Fruit fly (Drosophila melanogaster): ENCODE data around the gene CG4678.

CG4678 gene

dm6 chrX:16706774-16707173 is 10.8 kb downstream of the CG4678 start, which contains the start of gene CG9672:
Gene CG9672, minus strand, starts transcription at chrX:16706874.
- TF ChIP-seq usp (GFP tag; optimal IDR thresholded peaks at IDR 0.05) = no peak
- TF ChIP-seq Dll (optimal IDR thresholded peaks at IDR 0.05) = no peak
- no peak for TF ChIP-seq psq (optimal IDR thresholded peaks at IDR 0.05)
- no peak for TF ChIP-seq pan (optimal IDR thresholded peaks at IDR 0.05)

- TF ChIP-seq pan (optimal IDR thresholded peaks at IDR 0.05) (no peak), usp (GFP tag; optimal IDR thresholded peaks at IDR 0.05) (no peak), psq (optimal IDR thresholded peaks at IDR 0.05) (no peak), Dll (optimal IDR thresholded peaks at IDR 0.05) (no peak), EcR (GFP tag; optimal IDR thresholded peaks at IDR 0.05) (no peak), CG8478 (optimal IDR thresholded peaks at IDR 0.05) (no peak)
Measured at dm6 chrX:16711003-16711402, 15.1 kb downstream of the CG4678 start, which contains the start of gene CG13008. Gene CG13008, plus strand, starts transcription at chrX:16711303.

DNA sequence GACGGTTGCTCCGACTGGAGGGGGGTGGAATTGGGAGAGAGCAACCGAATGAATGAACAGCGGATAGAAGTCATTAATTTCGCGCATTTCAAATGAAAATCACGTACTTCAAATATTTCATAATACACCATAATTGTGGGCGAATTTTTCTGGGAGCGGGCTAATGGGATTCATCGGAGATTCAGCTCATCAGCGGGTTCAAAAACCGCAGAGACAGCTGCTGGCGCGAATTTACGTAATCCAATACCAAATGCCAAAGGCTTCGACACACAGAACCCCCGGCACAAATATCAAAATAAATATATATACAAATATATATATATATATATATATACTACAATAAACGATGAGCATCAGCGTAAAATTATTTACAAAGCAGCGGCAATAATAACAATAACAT is 20.7 kb downstream of the CG4678 start:
- no peak for TF ChIP-seq EcR (GFP tag; optimal IDR thresholded peaks at IDR 0.05)
- TF ChIP-seq pan (optimal IDR thresholded peaks at IDR 0.05) = no peak
- TF ChIP-seq CG8478 (optimal IDR thresholded peaks at IDR 0.05) = no peak
- no peak for TF ChIP-seq usp (GFP tag; optimal IDR thresholded peaks at IDR 0.05)
- TF ChIP-seq Dll (optimal IDR thresholded peaks at IDR 0.05) = no peak
- TF ChIP-seq psq (optimal IDR thresholded peaks at IDR 0.05) = no peak

- TF ChIP-seq CG8478 (optimal IDR thresholded peaks at IDR 0.05) (no peak), psq (optimal IDR thresholded peaks at IDR 0.05) (no peak), pan (optimal IDR thresholded peaks at IDR 0.05) (no peak), EcR (GFP tag; optimal IDR thresholded peaks at IDR 0.05) (no peak), Dll (optimal IDR thresholded peaks at IDR 0.05) (no peak), usp (GFP tag; optimal IDR thresholded peaks at IDR 0.05) (no peak)
Measured at dm6 chrX:16718169-16718723, 22.3 kb downstream of the CG4678 start.

DNA sequence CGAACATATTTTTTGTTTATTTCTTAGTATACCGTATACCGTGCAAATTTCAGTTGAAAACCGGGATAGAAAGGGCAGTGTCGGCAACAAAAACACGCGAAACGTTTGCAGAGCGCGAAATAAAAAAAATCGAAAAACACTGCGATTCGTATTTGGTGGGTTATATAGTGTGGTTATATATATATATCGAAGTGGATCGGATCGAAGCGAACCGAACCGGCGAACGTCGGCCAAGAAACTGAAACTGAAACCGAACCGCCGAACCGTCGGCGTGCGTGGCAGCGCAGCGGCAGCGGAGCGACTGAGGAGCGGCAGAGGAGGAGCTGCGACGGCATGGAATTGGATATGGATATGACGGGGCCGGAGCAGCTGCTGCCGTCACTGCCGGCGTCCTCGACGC is 25.2 kb downstream of the CG4678 start, which contains the start of the genes CG32572 and CG34325:
TSS of gene CG32572 (plus strand) at position 16 of the 400 bp plus-strand sequence.
TSS of gene CG34325 (minus strand) at position 244 of the 400 bp plus-strand sequence.
- TF ChIP-seq pan (optimal IDR thresholded peaks at IDR 0.05) (no peak), usp (GFP tag; optimal IDR thresholded peaks at IDR 0.05) (no peak), CG8478 (optimal IDR thresholded peaks at IDR 0.05) (no peak), Dll (optimal IDR thresholded peaks at IDR 0.05) (no peak), EcR (GFP tag; optimal IDR thresholded peaks at IDR 0.05) (no peak), psq (optimal IDR thresholded peaks at IDR 0.05) (no peak)

DNA sequence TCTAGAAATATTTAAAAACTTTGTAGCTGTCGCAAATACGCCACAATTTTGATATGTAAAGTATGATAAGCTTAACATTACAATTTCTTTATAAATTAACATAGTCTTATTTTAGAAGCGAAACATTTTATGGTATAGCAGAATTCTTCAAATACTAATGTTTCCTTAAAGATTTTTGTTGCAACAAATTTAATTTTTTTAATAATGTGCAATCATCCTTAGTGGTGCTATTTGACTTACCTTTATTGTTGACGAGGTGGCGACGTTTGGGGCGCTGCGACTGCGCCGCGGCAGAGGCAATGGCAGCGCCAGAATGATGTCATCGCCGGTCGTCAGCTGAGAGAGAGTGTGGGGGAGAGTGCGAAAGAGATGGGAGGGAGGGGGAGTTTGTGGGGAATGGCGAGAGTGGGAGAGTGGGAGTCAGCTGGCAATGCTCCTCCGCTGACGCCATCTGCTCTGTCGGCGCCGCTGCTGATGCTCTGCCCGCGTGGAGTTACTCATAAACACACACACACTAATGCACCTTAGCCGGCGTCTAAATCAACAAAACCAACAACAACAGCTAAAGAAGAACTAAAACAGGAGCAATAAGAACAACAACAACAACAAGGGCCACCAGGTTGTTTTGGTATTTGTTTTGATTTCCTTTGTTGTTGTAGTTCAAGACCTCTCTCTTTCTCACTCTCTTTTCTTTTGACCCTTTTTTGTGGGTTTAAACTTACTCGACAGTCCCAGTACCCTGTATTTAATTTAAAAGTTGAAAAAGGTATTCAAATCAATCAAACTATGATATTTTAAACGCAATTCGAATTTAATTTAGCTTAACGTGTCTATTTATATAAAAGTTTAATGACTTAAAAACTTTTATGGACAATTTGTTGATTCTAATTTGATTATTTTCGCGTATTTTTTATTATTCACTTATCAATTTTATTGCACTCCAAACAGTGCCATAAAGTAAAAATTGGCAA is 27.6 kb downstream of the CG4678 start:
- TF ChIP-seq Dll (optimal IDR thresholded peaks at IDR 0.05) = peak; percentile 84
- TF ChIP-seq EcR (GFP tag; optimal IDR thresholded peaks at IDR 0.05) = no peak
- peak; percentile 71 for TF ChIP-seq pan (optimal IDR thresholded peaks at IDR 0.05)

dm6 chrX:16724544-16724943 is 28.6 kb downstream of the CG4678 start:
- TF ChIP-seq psq (optimal IDR thresholded peaks at IDR 0.05) (no peak), pan (optimal IDR thresholded peaks at IDR 0.05) (no peak), Dll (optimal IDR thresholded peaks at IDR 0.05) (no peak), EcR (GFP tag; optimal IDR thresholded peaks at IDR 0.05) (no peak), CG8478 (optimal IDR thresholded peaks at IDR 0.05) (no peak), usp (GFP tag; optimal IDR thresholded peaks at IDR 0.05) (no peak)

dm6 chrX:16730791-16731190 is 34.9 kb downstream of the CG4678 start, which contains the start of gene TwdlX:
Gene TwdlX, plus strand, starts transcription at chrX:16731091.
- TF ChIP-seq psq (optimal IDR thresholded peaks at IDR 0.05) (no peak), pan (optimal IDR thresholded peaks at IDR 0.05) (no peak), Dll (optimal IDR thresholded peaks at IDR 0.05) (no peak), CG8478 (optimal IDR thresholded peaks at IDR 0.05) (no peak), usp (GFP tag; optimal IDR thresholded peaks at IDR 0.05) (no peak), EcR (GFP tag; optimal IDR thresholded peaks at IDR 0.05) (no peak)

dm6 chrX:16733244-16733643 is 37.3 kb downstream of the CG4678 start:
- TF ChIP-seq CG8478 (optimal IDR thresholded peaks at IDR 0.05) (no peak), usp (GFP tag; optimal IDR thresholded peaks at IDR 0.05) (no peak)

DNA sequence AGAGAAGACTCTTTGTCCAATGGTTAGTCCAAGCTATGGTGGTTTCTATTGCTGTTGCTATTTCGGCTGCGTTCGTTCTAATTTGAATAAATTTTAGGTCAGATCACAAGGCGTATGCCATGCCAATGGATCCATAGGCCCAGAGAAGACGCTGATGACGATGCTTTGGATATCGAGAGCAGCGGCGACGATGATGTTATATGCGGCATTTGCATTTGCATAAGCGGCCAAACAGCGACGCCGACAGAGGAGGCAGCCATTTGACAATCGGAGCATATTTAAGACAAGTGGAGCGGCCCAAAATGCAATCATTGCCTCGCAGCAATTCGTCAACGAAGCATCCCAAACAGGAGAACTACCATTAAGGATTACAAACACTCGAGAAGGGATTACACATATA is 38.7 kb downstream of the CG4678 start, which contains the start of gene TwdlY:
TSS of gene TwdlY (plus strand) at position 301 of the 400 bp plus-strand sequence.
- TF ChIP-seq psq (optimal IDR thresholded peaks at IDR 0.05) = no peak
- TF ChIP-seq EcR (GFP tag; optimal IDR thresholded peaks at IDR 0.05) = no peak
- no peak for TF ChIP-seq CG8478 (optimal IDR thresholded peaks at IDR 0.05)
- TF ChIP-seq Dll (optimal IDR thresholded peaks at IDR 0.05) = no peak

DNA sequence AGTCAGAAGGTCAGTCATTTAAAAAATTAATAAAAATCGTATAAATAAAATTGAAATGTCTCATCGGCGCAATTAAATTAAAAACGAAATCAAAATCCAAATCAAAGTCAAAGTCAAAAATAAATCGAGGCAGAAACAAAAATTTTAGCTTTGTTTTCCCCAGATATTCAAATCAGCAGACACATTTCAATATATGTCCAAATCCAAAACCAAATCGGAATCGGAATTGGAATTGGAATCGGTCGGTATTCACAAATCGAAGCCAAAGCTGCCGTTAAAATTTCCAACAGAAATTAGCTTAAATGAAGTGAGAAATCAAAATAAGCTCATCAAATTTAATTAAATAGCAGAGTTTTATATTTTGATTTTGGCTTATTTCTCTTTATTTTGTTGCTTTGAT is 40.2 kb downstream of the CG4678 start:
- TF ChIP-seq usp (GFP tag; optimal IDR thresholded peaks at IDR 0.05) (no peak), CG8478 (optimal IDR thresholded peaks at IDR 0.05) (no peak), pan (optimal IDR thresholded peaks at IDR 0.05) (no peak), psq (optimal IDR thresholded peaks at IDR 0.05) (no peak), Dll (optimal IDR thresholded peaks at IDR 0.05) (no peak), EcR (GFP tag; optimal IDR thresholded peaks at IDR 0.05) (no peak)

DNA sequence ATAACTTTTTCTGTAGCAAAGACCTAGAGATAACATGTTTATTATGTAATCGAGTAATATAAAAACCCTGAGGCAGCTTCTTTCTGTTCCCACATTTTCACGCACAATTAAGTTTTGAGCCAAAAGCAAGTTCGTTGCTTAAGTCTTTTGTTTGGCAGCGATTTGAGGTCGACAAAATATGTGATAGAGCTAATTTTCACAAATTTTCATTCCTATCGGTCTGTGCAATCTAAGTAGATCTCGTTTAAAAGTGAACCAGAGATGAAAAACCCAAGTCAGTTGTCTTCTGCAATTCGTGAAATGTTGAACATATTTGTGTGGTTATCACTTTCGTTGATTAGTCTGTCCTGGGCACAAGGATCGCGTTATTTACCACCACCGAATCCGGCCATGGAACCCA is 41.9 kb downstream of the CG4678 start, which contains the start of gene TwdlZ:
TSS of gene TwdlZ (plus strand) at position 301 of the 400 bp plus-strand sequence.
- TF ChIP-seq Dll (optimal IDR thresholded peaks at IDR 0.05) = no peak
- TF ChIP-seq psq (optimal IDR thresholded peaks at IDR 0.05) = no peak
- TF ChIP-seq CG8478 (optimal IDR thresholded peaks at IDR 0.05) = no peak
- TF ChIP-seq pan (optimal IDR thresholded peaks at IDR 0.05) = no peak
- TF ChIP-seq EcR (GFP tag; optimal IDR thresholded peaks at IDR 0.05) = no peak
- no peak for TF ChIP-seq usp (GFP tag; optimal IDR thresholded peaks at IDR 0.05)

Measured in whole organism.